Worm (Caenorhabditis elegans): ENCODE data around the gene hip-1.

DNA sequence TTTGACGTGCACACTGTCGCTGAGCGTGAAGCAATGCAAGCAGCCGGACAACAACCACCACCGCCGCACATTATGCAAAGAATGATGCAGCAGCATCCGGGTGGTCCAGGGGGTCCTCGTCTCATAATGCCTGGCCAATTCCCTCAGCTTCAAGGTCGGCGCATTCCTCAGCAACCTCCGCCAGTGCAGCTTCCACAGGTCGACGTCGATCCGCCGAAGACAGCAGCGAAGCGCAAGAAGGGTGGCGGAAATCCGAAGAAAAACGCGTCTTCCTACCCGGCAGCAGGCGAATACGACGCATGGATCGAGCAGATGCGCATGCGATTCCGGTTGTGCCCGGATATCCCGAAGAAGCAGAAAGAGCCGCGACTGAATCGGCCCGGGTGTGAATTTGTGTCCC, 29.1 kb upstream of the hip-1 start:
- TF ChIP-seq mbf-1 (tag; optimal IDR thresholded peaks at IDR 0.05) (no peak), Y55F3AM.14 (GFP tag; optimal IDR thresholded peaks at IDR 0.05) (no peak), lin-39 (tag; optimal IDR thresholded peaks at IDR 0.05) (no peak), ceh-82 (tag; optimal IDR thresholded peaks at IDR 0.05) (no peak), nhr-77 (tag; optimal IDR thresholded peaks at IDR 0.05) (no peak), ztf-11 (tag; optimal IDR thresholded peaks at IDR 0.05) (no peak), elt-3 (tag; optimal IDR thresholded peaks at IDR 0.05) (no peak), nhr-11 (tag; optimal IDR thresholded peaks at IDR 0.05) (no peak), nhr-237 (tag; optimal IDR thresholded peaks at IDR 0.05) (no peak), lsy-2 (tag; optimal IDR thresholded peaks at IDR 0.05) (no peak)
